Worm (Caenorhabditis elegans): ENCODE measurements around the gene cisd-3.1.

The cisd-3.1 gene

DNA sequence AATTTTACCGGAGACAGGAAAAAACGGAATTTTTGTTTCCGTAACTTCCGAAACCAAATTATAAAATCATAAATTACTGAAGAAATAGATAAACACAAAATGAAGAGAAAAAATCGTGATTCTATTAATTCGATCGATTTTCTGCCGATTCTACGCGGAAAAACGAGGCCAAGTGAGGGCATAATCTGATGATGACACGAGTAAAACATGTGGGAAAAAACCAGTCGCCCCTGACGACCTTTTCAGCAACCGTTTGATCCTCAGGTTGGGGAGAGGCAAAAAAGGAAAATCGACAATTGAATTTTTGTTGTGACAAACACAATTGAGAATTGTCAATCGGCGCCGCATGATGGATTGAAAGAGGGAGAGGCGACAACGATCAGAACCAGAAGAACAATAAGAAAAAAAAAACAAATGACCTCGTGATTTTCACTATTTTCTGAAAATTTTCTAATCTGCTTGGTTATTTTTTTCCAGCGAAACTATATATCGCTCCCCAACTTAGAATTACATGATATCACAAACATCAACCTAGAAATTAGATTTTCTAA, 37.7 kb upstream of the cisd-3.1 start:
- TF ChIP-seq hlh-15 (tag; optimal IDR thresholded peaks at IDR 0.05) = no peak
- no peak for TF ChIP-seq unc-55 (GFP tag; optimal IDR thresholded peaks at IDR 0.05)
- TF ChIP-seq ahr-1 (tag; optimal IDR thresholded peaks at IDR 0.05) = no peak
- no peak for TF ChIP-seq ceh-9 (tag; optimal IDR thresholded peaks at IDR 0.05)
- TF ChIP-seq K02D7.2 (tag; optimal IDR thresholded peaks at IDR 0.05) = no peak
- no peak for TF ChIP-seq hlh-13 (GFP tag; optimal IDR thresholded peaks at IDR 0.05)
- no peak for TF ChIP-seq sox-2 (GFP tag; IDR thresholded peaks at IDR 0.05)
- no peak for TF ChIP-seq madf-2 (tag; optimal IDR thresholded peaks at IDR 0.05)
- no peak for TF ChIP-seq ceh-2 (tag; optimal IDR thresholded peaks at IDR 0.05)
- TF ChIP-seq dmd-4 (tag; optimal IDR thresholded peaks at IDR 0.05; ENCODE audit: borderline replicate concordance) = no peak
- TF ChIP-seq ceh-31 (tag; optimal IDR thresholded peaks at IDR 0.05) = no peak
- TF ChIP-seq ztf-16 (tag; optimal IDR thresholded peaks at IDR 0.05) = no peak
- no peak for TF ChIP-seq eyg-1 (tag; optimal IDR thresholded peaks at IDR 0.05)
- no peak for TF ChIP-seq F13H6.1 (tag; optimal IDR thresholded peaks at IDR 0.05)
- TF ChIP-seq T23F11.4 (GFP tag; optimal IDR thresholded peaks at IDR 0.05) = no peak
- no peak for TF ChIP-seq fkh-6 (tag; optimal IDR thresholded peaks at IDR 0.05)
- TF ChIP-seq zip-5 (tag; optimal IDR thresholded peaks at IDR 0.05) = no peak

DNA sequence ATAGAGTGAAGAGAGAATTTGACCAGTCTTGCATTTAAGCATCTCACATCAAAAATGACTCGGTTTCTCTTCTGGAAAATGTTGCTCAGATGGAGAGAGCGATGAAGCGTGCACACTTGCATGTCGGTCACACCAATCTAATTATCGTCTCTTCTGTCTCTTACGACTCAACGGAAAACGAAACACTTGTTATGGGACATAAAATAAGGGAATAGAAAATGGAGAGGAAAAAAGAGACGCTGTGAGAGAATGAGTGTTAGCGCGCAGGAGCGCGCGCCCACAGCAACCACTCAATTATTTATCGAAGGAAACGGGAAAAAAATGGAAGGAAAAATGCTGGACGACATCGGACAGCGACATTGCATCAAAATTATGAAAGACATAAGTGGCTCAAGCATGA, 37.0 kb upstream of the cisd-3.1 start:
- TF ChIP-seq npax-4 (tag; optimal IDR thresholded peaks at IDR 0.05) (no peak), ceh-14 (tag; optimal IDR thresholded peaks at IDR 0.05) (peak; percentile 54), C38D4.7 (GFP tag; optimal IDR thresholded peaks at IDR 0.05) (no peak), nhr-11 (tag; optimal IDR thresholded peaks at IDR 0.05) (no peak), tbx-2 (tag; optimal IDR thresholded peaks at IDR 0.05) (no peak), ceh-6 (GFP tag; optimal IDR thresholded peaks at IDR 0.05) (no peak), K02D7.2 (tag; optimal IDR thresholded peaks at IDR 0.05) (peak; percentile 12), ceh-31 (tag; optimal IDR thresholded peaks at IDR 0.05) (peak; percentile 69), pros-1 (tag; optimal IDR thresholded peaks at IDR 0.05) (peak; percentile 28), pqm-1 (tag; optimal IDR thresholded peaks at IDR 0.05) (no peak), hlh-6 (tag; optimal IDR thresholded peaks at IDR 0.05) (no peak), unc-42 (tag; optimal IDR thresholded peaks at IDR 0.05) (peak; percentile 96), lim-6 (tag; optimal IDR thresholded peaks at IDR 0.05) (peak; percentile 4)

DNA sequence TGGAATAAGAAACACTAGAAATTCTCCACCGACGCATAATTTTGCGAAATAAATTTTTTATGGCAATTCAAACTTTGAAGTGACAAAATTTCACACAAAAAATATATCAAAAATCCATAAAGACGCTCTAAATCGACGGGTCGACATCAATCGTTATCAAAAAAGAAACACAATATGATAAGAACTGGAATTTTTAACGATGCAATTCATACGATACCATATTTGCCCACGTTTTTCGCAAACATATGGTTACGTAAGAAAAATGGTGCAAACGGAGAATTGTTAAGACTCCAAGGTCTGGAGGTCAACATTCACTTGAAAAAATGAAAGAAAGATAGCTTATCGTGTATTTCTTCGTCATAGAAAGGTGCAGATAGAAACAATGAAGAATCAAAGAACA, 36.5 kb upstream of the cisd-3.1 start:
- no peak for TF ChIP-seq pat-9 (tag; optimal IDR thresholded peaks at IDR 0.05)
- peak; percentile 89 for TF ChIP-seq elt-2 (tag; optimal IDR thresholded peaks at IDR 0.05)
- TF ChIP-seq C38D4.7 (GFP tag; optimal IDR thresholded peaks at IDR 0.05) = no peak
- no peak for TF ChIP-seq K02D7.2 (tag; optimal IDR thresholded peaks at IDR 0.05)

DNA sequence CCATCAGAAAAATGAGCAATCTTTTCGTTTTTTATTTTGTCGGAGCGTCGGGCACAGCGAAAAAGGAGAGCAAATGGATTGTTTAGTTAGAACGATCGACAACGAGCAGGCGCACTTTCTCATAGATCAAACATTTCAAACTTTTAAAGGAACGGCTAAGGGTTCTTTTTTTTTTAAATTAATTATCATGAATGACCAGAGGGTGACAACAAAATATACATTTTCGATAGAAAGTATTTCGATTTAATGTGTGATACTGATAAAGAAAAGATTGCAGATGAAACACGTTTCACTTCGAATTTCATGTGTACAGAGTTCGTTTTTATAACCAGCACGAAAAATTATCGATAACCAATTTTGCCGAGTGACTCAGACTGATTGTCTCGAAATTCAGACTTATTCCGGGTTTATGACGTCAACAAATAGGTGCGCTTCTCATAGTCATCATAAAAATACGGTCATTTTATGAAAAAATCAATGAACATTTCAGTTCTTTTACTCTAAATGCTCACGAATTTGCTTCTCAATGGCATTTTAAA, 36.0 kb upstream of the cisd-3.1 start:
- TF ChIP-seq hlh-6 (tag; optimal IDR thresholded peaks at IDR 0.05) = no peak
- TF ChIP-seq C38D4.7 (GFP tag; optimal IDR thresholded peaks at IDR 0.05) = no peak
- no peak for TF ChIP-seq unc-3 (GFP tag; conservative IDR thresholded peaks at IDR 0.05)
- no peak for TF ChIP-seq unc-3 (tag; optimal IDR thresholded peaks at IDR 0.05)
- TF ChIP-seq nhr-11 (tag; optimal IDR thresholded peaks at IDR 0.05) = no peak
- TF ChIP-seq fkh-10 (GFP tag; optimal IDR thresholded peaks at IDR 0.05) = no peak
- TF ChIP-seq rnt-1 (tag; optimal IDR thresholded peaks at IDR 0.05) = no peak

All from whole organism, late embryonic.